Worm (Caenorhabditis elegans) whole organism, L1 larva: ENCODE measurements around the gene M116.5.

ENCODE experiments used
- aly-2 ChIP-seq: fragments of 150-350 bp; optimal IDR thresholded peaks from 2 replicates; lab custom pipeline; 2014; ENCODE audit warnings: missing biosample characterization, missing genetic modification characterization
- ceh-8 ChIP-seq: fragments of 200-800 bp; sonication (Bioruptor generic); optimal IDR thresholded peaks from 2 replicates; lab custom pipeline; 2018; ENCODE audit warnings: mild to moderate bottlenecking, missing genetic modification characterization, moderate library complexity, missing compliant biosample characterization
- fkh-10 ChIP-seq: sonication (generic microtip); optimal IDR thresholded peaks from 2 replicates; lab custom pipeline; 2017; ENCODE audit warnings: missing biosample characterization, missing genetic modification reagents, missing genetic modification characterization
- fos-1 ChIP-seq: fragments of 150-350 bp; optimal IDR thresholded peaks from 2 replicates; lab custom pipeline; 2014; ENCODE audit warnings: missing biosample characterization, missing genetic modification characterization
- jun-1 ChIP-seq: fragments of 150-350 bp; optimal IDR thresholded peaks from 2 replicates; lab custom pipeline; 2014; ENCODE audit warnings: missing biosample characterization, missing genetic modification reagents, missing genetic modification characterization
- lin-39 ChIP-seq: fragments of 150-350 bp; optimal IDR thresholded peaks from 2 replicates; lab custom pipeline; 2014; ENCODE audit warnings: missing biosample characterization, missing genetic modification reagents, missing genetic modification characterization
- mab-9 ChIP-seq: fragments of 200-800 bp; sonication (Bioruptor generic); IDR thresholded peaks from 2 replicates; pipeline ENCODE4 v1.3.6; 2022; ENCODE audit warnings: missing genetic modification reagents, missing genetic modification characterization, missing compliant biosample characterization
- nhr-76 ChIP-seq: sonication (generic microtip); optimal IDR thresholded peaks from 2 replicates; lab custom pipeline; 2017; ENCODE audit warnings: missing biosample characterization, missing genetic modification characterization
- snpc-4 ChIP-seq: fragments of 150-350 bp; optimal IDR thresholded peaks from 2 replicates; lab custom pipeline; 2014; ENCODE audit warnings: missing biosample characterization, missing genetic modification characterization
- sup-37 ChIP-seq: fragments of 200-800 bp; sonication (Bioruptor generic); optimal IDR thresholded peaks from 2 replicates; lab custom pipeline; 2018; ENCODE audit warnings: mild to moderate bottlenecking, missing genetic modification characterization, missing compliant biosample characterization
- unc-62 ChIP-seq: fragments of 150-350 bp; optimal IDR thresholded peaks from 2 replicates; lab custom pipeline; 2014; ENCODE audit warnings: missing biosample characterization, missing genetic modification reagents, missing genetic modification characterization
- xbp-1 ChIP-seq: sonication (generic microtip); optimal IDR thresholded peaks from 2 replicates; lab custom pipeline; 2016; ENCODE audit warnings: missing genetic modification characterization, missing compliant biosample characterization

DNA sequence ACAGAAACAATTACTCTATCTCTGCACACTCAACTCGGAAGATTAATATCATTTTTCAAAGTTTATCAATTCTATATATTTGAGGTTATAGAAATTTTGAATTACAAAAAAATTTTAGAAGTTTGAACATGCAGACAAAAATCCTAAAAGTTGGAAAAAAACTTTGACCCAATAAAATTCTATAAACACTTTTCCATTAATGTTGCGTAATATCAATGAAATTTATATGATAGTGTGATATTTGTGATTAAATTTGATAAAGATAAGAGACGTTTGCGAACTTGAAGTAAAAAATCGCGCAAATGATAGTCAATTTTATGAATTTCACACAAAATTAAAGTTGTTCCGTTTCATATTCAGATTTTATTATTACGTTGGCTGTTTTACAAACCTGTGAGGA lies 33.2 kb upstream of the M116.5 start:
- no peak for TF ChIP-seq snpc-4 (tag; lab: Kevin White, UChicago)
- no peak for TF ChIP-seq ceh-8 (GFP tag; lab: Kevin White, UChicago)
- no peak for TF ChIP-seq mab-9 (GFP tag; lab: Robert Waterston, UW)
- no peak for TF ChIP-seq fos-1 (tag; lab: Kevin White, UChicago)
- TF ChIP-seq xbp-1 (tag; lab: Kevin White, UChicago): no peak
- TF ChIP-seq lin-39 (tag; lab: Kevin White, UChicago): no peak
- no peak for TF ChIP-seq aly-2 (tag; lab: Kevin White, UChicago)
- TF ChIP-seq unc-62: no peak
- TF ChIP-seq sup-37 (GFP tag; lab: Kevin White, UChicago): no peak
- TF ChIP-seq nhr-76 (tag; lab: Kevin White, UChicago): no peak
- no peak for TF ChIP-seq jun-1 (tag; lab: Kevin White, UChicago)
- TF ChIP-seq fkh-10 (GFP tag; lab: Kevin White, UChicago): no peak
